Worm (Caenorhabditis elegans): Measurements from ENCODE around the gene asg-2.

DNA sequence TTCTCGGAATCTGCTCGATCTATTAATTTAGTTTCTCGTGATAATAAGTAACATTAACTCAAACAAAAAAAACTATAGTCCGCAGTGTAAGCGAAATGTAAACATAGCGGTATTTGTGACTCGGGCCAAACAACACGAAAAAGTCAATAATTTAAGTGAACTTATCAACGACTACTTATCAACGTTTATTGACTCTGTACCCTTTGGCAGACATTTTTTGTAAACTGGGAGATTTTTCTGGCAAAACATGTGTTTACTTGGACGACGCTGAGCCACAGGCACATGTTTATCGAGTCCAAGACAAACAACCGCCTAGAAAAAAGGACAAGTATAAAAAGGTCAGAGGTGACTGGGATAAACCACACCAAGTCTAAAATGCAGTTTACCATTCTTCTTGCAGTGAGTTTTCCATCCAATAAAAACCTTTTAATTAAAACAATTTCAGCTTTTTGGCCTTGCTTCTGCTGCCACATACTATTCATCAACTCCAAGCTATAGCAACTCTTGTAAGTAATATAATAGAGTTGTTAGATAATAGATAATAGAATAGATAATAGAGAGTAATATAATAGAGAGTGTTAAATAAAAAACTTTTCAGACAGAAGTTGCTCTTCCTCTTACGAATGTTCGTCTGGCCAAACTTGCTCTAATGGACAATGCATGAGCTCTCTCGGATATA is 3.5 kb downstream of the asg-2 start, which contains the start of gene C53B7.3:
- TF ChIP-seq ztf-11 (tag; optimal IDR thresholded peaks at IDR 0.05) (no peak), snpc-4 (tag; optimal IDR thresholded peaks at IDR 0.05) (no peak), mab-5 (tag; optimal IDR thresholded peaks at IDR 0.05) (no peak), unc-62 (GFP tag; optimal IDR thresholded peaks at IDR 0.05) (no peak), nhr-12 (tag; optimal IDR thresholded peaks at IDR 0.05) (no peak), pha-4 (tag; optimal IDR thresholded peaks at IDR 0.05) (peak; percentile 4), ceh-39 (tag; optimal IDR thresholded peaks at IDR 0.05) (no peak), nhr-76 (tag; optimal IDR thresholded peaks at IDR 0.05) (no peak), cnd-1 (tag; optimal IDR thresholded peaks at IDR 0.05) (no peak), M03D4.4 (tag; optimal IDR thresholded peaks at IDR 0.05) (no peak)
